Fruit fly (Drosophila melanogaster): Measurements from ENCODE around the gene CG17721.

The CG17721 gene

dm6 chr3R:11226496-11226895, 8.4 kb upstream of the CG17721 start, which contains the start of gene CG17726 (continued):
- peak; percentile 99 for TF ChIP-seq MBD-R2 (GFP tag; IDR thresholded peaks at IDR 0.05)
- TF ChIP-seq Trl (optimal IDR thresholded peaks at IDR 0.05): no peak
- TF ChIP-seq Trl (GFP tag; optimal IDR thresholded peaks at IDR 0.05): peak; percentile 88
- no peak for TF ChIP-seq br (optimal IDR thresholded peaks at IDR 0.05)
- peak; percentile 95 for TF ChIP-seq ro (GFP tag; IDR thresholded peaks at IDR 0.05)
- peak; percentile 99 for TF ChIP-seq sens (GFP tag)
- TF ChIP-seq gem (tag; optimal IDR thresholded peaks at IDR 0.05): peak; percentile 99
- TF ChIP-seq CTCF (GFP tag; optimal IDR thresholded peaks at IDR 0.05): peak; percentile 36
- TF ChIP-seq CG6765 (GFP tag; optimal IDR thresholded peaks at IDR 0.05): peak; percentile 89
- peak; percentile 77 for TF ChIP-seq crc (GFP tag; optimal IDR thresholded peaks at IDR 0.05)
- peak; percentile 97 for TF ChIP-seq sim (GFP tag; IDR thresholded peaks at IDR 0.05)
- peak; percentile 98 for TF ChIP-seq CG8388 (GFP tag; optimal IDR thresholded peaks at IDR 0.05)
- TF ChIP-seq Hmx (GFP tag; optimal IDR thresholded peaks at IDR 0.05): peak; percentile 84
- TF ChIP-seq Ravus (GFP tag; IDR thresholded peaks at IDR 0.05): peak; percentile 95
- peak; percentile 62 to 99 for TF ChIP-seq bsh (GFP tag; optimal IDR thresholded peaks at IDR 0.05)
- TF ChIP-seq CG42726 (GFP tag; IDR thresholded peaks at IDR 0.05; ENCODE audit: partially characterized antibody): no peak
- TF ChIP-seq run (tag; optimal IDR thresholded peaks at IDR 0.05): peak; percentile 96
- TF ChIP-seq CG10543 (GFP tag; optimal IDR thresholded peaks at IDR 0.05): peak; percentile 85
- peak; percentile 89 for TF ChIP-seq CG12104 (GFP tag; optimal IDR thresholded peaks at IDR 0.05)
- peak; percentile 87 for TF ChIP-seq CG6175 (GFP tag; IDR thresholded peaks at IDR 0.05)
- TF ChIP-seq Chrac-16 (GFP tag; optimal IDR thresholded peaks at IDR 0.05): peak; percentile 98
- TF ChIP-seq lbe (GFP tag; optimal IDR thresholded peaks at IDR 0.05): peak; percentile 83
- TF ChIP-seq CG3838 (GFP tag; optimal IDR thresholded peaks at IDR 0.05): peak; percentile 85
- TF ChIP-seq tx (GFP tag; optimal IDR thresholded peaks at IDR 0.05): peak; percentile 86
- peak; percentile 55 for TF ChIP-seq CG4328 (GFP tag; optimal IDR thresholded peaks at IDR 0.05)
- peak; percentile 91 for TF ChIP-seq Usf (GFP tag; optimal IDR thresholded peaks at IDR 0.05)
- TF ChIP-seq CG30431 (GFP tag; optimal IDR thresholded peaks at IDR 0.05): peak; percentile 91
- TF ChIP-seq luna (GFP tag; optimal IDR thresholded peaks at IDR 0.05): peak; percentile 27
- peak; percentile 94 for TF ChIP-seq Abd-B (GFP tag; optimal IDR thresholded peaks at IDR 0.05)
- peak; percentile 93 for TF ChIP-seq Bteb2 (GFP tag; optimal IDR thresholded peaks at IDR 0.05)
- peak; percentile 89 for TF ChIP-seq cwo (GFP tag; optimal IDR thresholded peaks at IDR 0.05)
- TF ChIP-seq CG33213 (GFP tag; optimal IDR thresholded peaks at IDR 0.05): peak; percentile 67
- peak; percentile 95 for TF ChIP-seq Rx (GFP tag; IDR thresholded peaks at IDR 0.05)
- TF ChIP-seq sug (tag; optimal IDR thresholded peaks at IDR 0.05): peak; percentile 95
- no peak for TF ChIP-seq hbn (GFP tag; IDR thresholded peaks at IDR 0.05; ENCODE audit: partially characterized antibody)
- peak; percentile 97 for TF ChIP-seq CG8765 (GFP tag; IDR thresholded peaks at IDR 0.05)
- TF ChIP-seq phol (tag; optimal IDR thresholded peaks at IDR 0.05): peak; percentile 96
- TF ChIP-seq CG7839 (tag; optimal IDR thresholded peaks at IDR 0.05): peak; percentile 99
- TF ChIP-seq CG15011 (GFP tag; optimal IDR thresholded peaks at IDR 0.05): no peak
- TF ChIP-seq Camta (GFP tag; optimal IDR thresholded peaks at IDR 0.05): peak; percentile 95
- TF ChIP-seq corto (GFP tag; optimal IDR thresholded peaks at IDR 0.05): no peak
- peak; percentile 98 for TF ChIP-seq CG1602 (GFP tag; optimal IDR thresholded peaks at IDR 0.05)
- peak; percentile 97 for TF ChIP-seq sens-2 (GFP tag; IDR thresholded peaks at IDR 0.05)
- TF ChIP-seq zen2 (GFP tag; IDR thresholded peaks at IDR 0.05; ENCODE audit: partially characterized antibody): no peak
- peak; percentile 82 for TF ChIP-seq fu2 (GFP tag; optimal IDR thresholded peaks at IDR 0.05)
- TF ChIP-seq p53 (GFP tag; optimal IDR thresholded peaks at IDR 0.05): peak; percentile 56
- TF ChIP-seq Fer1 (GFP tag; optimal IDR thresholded peaks at IDR 0.05): peak; percentile 94
- TF ChIP-seq HmgZ (tag; optimal IDR thresholded peaks at IDR 0.05): peak; percentile 97
- TF ChIP-seq pfk (GFP tag; optimal IDR thresholded peaks at IDR 0.05): no peak
- TF ChIP-seq CG18619 (GFP tag; optimal IDR thresholded peaks at IDR 0.05): peak; percentile 94
- peak; percentile 84 for TF ChIP-seq Dad (GFP tag; optimal IDR thresholded peaks at IDR 0.05)
- TF ChIP-seq twi (tag; optimal IDR thresholded peaks at IDR 0.05): peak; percentile 96
- TF ChIP-seq CG7556 (GFP tag; optimal IDR thresholded peaks at IDR 0.05): peak; percentile 96
